Worm (Caenorhabditis elegans) whole organism, L4 larva: ENCODE data around the gene hsp-110.

Source experiments
- daf-12 ChIP-seq: fragments of 150-350 bp; optimal IDR thresholded peaks from 2 replicates; lab custom pipeline; 2014; ENCODE audit warnings: missing biosample characterization, missing genetic modification reagents, missing genetic modification characterization
- nhr-48 ChIP-seq: sonication (generic microtip); optimal IDR thresholded peaks from 2 replicates; lab custom pipeline; 2016; ENCODE audit warnings: mild to moderate bottlenecking, missing genetic modification characterization, missing compliant biosample characterization

ce11 chrIII:8466735-8467134, 20.0 kb upstream of the hsp-110 start, which contains the start of gene mig-39:
- TF ChIP-seq daf-12 (tag; lab: Kevin White, UChicago) (no peak), nhr-48 (tag; lab: Kevin White, UChicago) (no peak)
